Worm (Caenorhabditis elegans) whole organism, early embryonic: Measurements from ENCODE around the gene hsp-75.

Source experiments
- B0310.2 ChIP-seq: sonication (generic microtip); optimal IDR thresholded peaks from 2 replicates; lab custom pipeline; 2016; ENCODE audit warnings: mild to moderate bottlenecking, missing genetic modification characterization, missing compliant biosample characterization
- F13C5.2 ChIP-seq: sonication (generic microtip); optimal IDR thresholded peaks from 2 replicates; lab custom pipeline; 2017; ENCODE audit warnings: mild to moderate bottlenecking, missing genetic modification characterization, inconsistent platforms, missing compliant biosample characterization
- aly-1 ChIP-seq: sonication (generic microtip); optimal IDR thresholded peaks from 2 replicates; lab custom pipeline; 2016; ENCODE audit warnings: missing genetic modification characterization, missing compliant biosample characterization
- ama-1 ChIP-seq: fragments of 150-350 bp; optimal IDR thresholded peaks from 2 replicates; lab custom pipeline; 2014
- ceh-13 ChIP-seq: fragments of 200-800 bp; sonication (Bioruptor generic); optimal IDR thresholded peaks from 2 replicates; lab custom pipeline; 2018; ENCODE audit warnings: mild to moderate bottlenecking, missing genetic modification characterization, missing compliant biosample characterization
- ceh-36 ChIP-seq: sonication (generic microtip); optimal IDR thresholded peaks from 2 replicates; lab custom pipeline; 2016; ENCODE audit warnings: missing genetic modification characterization, inconsistent platforms, missing compliant biosample characterization
- ets-7 ChIP-seq: sonication (generic microtip); optimal IDR thresholded peaks from 2 replicates; lab custom pipeline; 2016; ENCODE audit warnings: missing genotype, missing genetic modification characterization, missing compliant biosample characterization
- flt-1 ChIP-seq: fragments of 200-800 bp; sonication (Bioruptor generic); IDR thresholded peaks from 2 replicates; pipeline ENCODE4 v1.3.6; 2022; ENCODE audit warnings: missing genetic modification characterization, missing compliant biosample characterization
- hmbx-1 ChIP-seq: sonication (generic microtip); optimal IDR thresholded peaks from 2 replicates; lab custom pipeline; 2016; ENCODE audit warnings: mild to moderate bottlenecking, missing genetic modification characterization, missing compliant biosample characterization
- hmg-4 ChIP-seq: fragments of 200-800 bp; sonication (Bioruptor generic); optimal IDR thresholded peaks from 2 replicates; lab custom pipeline; 2018; ENCODE audit warnings: mild to moderate bottlenecking, missing genetic modification characterization, missing compliant biosample characterization
- hnd-1 ChIP-seq: sonication (generic microtip); optimal IDR thresholded peaks from 2 replicates; lab custom pipeline; 2016; ENCODE audit warnings: missing genetic modification characterization, missing compliant biosample characterization
- pes-1 ChIP-seq: fragments of 200-800 bp; sonication (Bioruptor generic); IDR thresholded peaks from 2 replicates; pipeline ENCODE4 v1.3.6; 2022; ENCODE audit warnings: missing genetic modification reagents, missing genetic modification characterization, missing compliant biosample characterization
- scrt-1 ChIP-seq: fragments of 200-800 bp; sonication (Bioruptor generic); IDR thresholded peaks from 2 replicates; pipeline ENCODE4 v1.3.6; 2022; ENCODE audit warnings: missing genetic modification characterization, missing compliant biosample characterization
- sea-1 ChIP-seq: fragments of 200-800 bp; sonication (Bioruptor generic); conservative IDR thresholded peaks from 2 replicates; pipeline ENCODE4 v1.3.6; 2022; ENCODE audit warnings: missing genetic modification characterization, missing compliant biosample characterization
- tbx-11 ChIP-seq: fragments of 200-800 bp; sonication (Bioruptor generic); IDR thresholded peaks from 2 replicates; pipeline ENCODE4 v1.3.6; 2022; ENCODE audit warnings: missing genetic modification characterization, missing compliant biosample characterization
- tbx-37 ChIP-seq: fragments of 200-800 bp; sonication (Bioruptor generic); conservative IDR thresholded peaks from 2 replicates; pipeline ENCODE4 v1.3.6; 2022; ENCODE audit warnings: missing genetic modification reagents, missing genetic modification characterization, missing compliant biosample characterization
- tra-4 ChIP-seq: sonication (generic microtip); optimal IDR thresholded peaks from 2 replicates; lab custom pipeline; 2017; ENCODE audit warnings: missing genetic modification characterization, missing compliant biosample characterization

Gene hsp-75

ce11 chrIII:7258931-7259330 lies 32.4 kb upstream of the hsp-75 start, which contains the start of gene B0361.4:
Gene B0361.4 (plus strand): TSS chrIII:7258991.
- TF ChIP-seq tbx-11 (GFP tag; lab: Robert Waterston, UW) (no peak), pes-1 (GFP tag; lab: Robert Waterston, UW) (no peak), tbx-37 (no peak), hnd-1 (tag; lab: Kevin White, UChicago) (no peak), ceh-13 (GFP tag; lab: Kevin White, UChicago) (no peak), B0310.2 (tag; lab: Kevin White, UChicago) (no peak), ceh-36 (tag; lab: Kevin White, UChicago) (no peak), sea-1 (GFP tag; lab: Robert Waterston, UW) (no peak), ama-1 (lab: Kevin White, UChicago) (no peak), scrt-1 (GFP tag; lab: Robert Waterston, UW) (no peak), hmbx-1 (tag; lab: Kevin White, UChicago) (no peak), hmg-4 (GFP tag; lab: Kevin White, UChicago) (no peak), ets-7 (tag; lab: Kevin White, UChicago) (no peak)

- TF ChIP-seq hmbx-1 (tag; lab: Kevin White, UChicago) (no peak), hmg-4 (GFP tag; lab: Kevin White, UChicago) (no peak), flt-1 (GFP tag; lab: Robert Waterston, UW) (no peak), pes-1 (GFP tag; lab: Robert Waterston, UW) (no peak), tbx-11 (GFP tag; lab: Robert Waterston, UW) (no peak)
Observed at ce11 chrIII:7253669-7254068, 27.2 kb upstream of the hsp-75 start.

- TF ChIP-seq ama-1 (lab: Kevin White, UChicago) (no peak), F13C5.2 (tag; lab: Kevin White, UChicago) (no peak), pes-1 (GFP tag; lab: Robert Waterston, UW) (no peak), tra-4 (tag; lab: Kevin White, UChicago) (no peak), ceh-13 (GFP tag; lab: Kevin White, UChicago) (no peak), hnd-1 (tag; lab: Kevin White, UChicago) (no peak), sea-1 (GFP tag; lab: Robert Waterston, UW) (no peak), ceh-36 (tag; lab: Kevin White, UChicago) (no peak), tbx-11 (GFP tag; lab: Robert Waterston, UW) (no peak), B0310.2 (tag; lab: Kevin White, UChicago) (no peak), hmbx-1 (tag; lab: Kevin White, UChicago) (no peak), aly-1 (tag; lab: Kevin White, UChicago) (no peak)
Observed at ce11 chrIII:7247740-7248139, 21.2 kb upstream of the hsp-75 start, which contains the start of gene zmp-6. Gene zmp-6 (minus strand): TSS chrIII:7247840.

- TF ChIP-seq B0310.2 (tag; lab: Kevin White, UChicago) (no peak), tbx-11 (GFP tag; lab: Robert Waterston, UW) (no peak), hmbx-1 (tag; lab: Kevin White, UChicago) (no peak), aly-1 (tag; lab: Kevin White, UChicago) (no peak)
Observed at ce11 chrIII:7246389-7246788, 19.9 kb upstream of the hsp-75 start.

ce11 chrIII:7242988-7243387 lies 16.5 kb upstream of the hsp-75 start, which contains the start of gene osm-10:
Gene osm-10 (plus strand): TSS chrIII:7243280.
- TF ChIP-seq ceh-13 (GFP tag; lab: Kevin White, UChicago) (no peak), F13C5.2 (tag; lab: Kevin White, UChicago) (no peak)

- no peak for TF ChIP-seq hmg-4 (GFP tag; lab: Kevin White, UChicago)
- TF ChIP-seq ama-1 (lab: Kevin White, UChicago), result no peak
- TF ChIP-seq flt-1 (GFP tag; lab: Robert Waterston, UW), result no peak
- no peak for TF ChIP-seq hmbx-1 (tag; lab: Kevin White, UChicago)
- no peak for TF ChIP-seq ceh-36 (tag; lab: Kevin White, UChicago)
- no peak for TF ChIP-seq tbx-11 (GFP tag; lab: Robert Waterston, UW)
- no peak for TF ChIP-seq tbx-37
- TF ChIP-seq tra-4 (tag; lab: Kevin White, UChicago), result no peak
- TF ChIP-seq ets-7 (tag; lab: Kevin White, UChicago), result no peak
Observed at ce11 chrIII:7241065-7241464, 14.6 kb upstream of the hsp-75 start, which contains the start of gene ztf-31. Gene ztf-31 (plus strand): TSS chrIII:7241365.

- TF ChIP-seq ceh-13 (GFP tag; lab: Kevin White, UChicago) (no peak), hnd-1 (tag; lab: Kevin White, UChicago) (no peak), tra-4 (tag; lab: Kevin White, UChicago) (no peak), F13C5.2 (tag; lab: Kevin White, UChicago) (no peak), hmg-4 (GFP tag; lab: Kevin White, UChicago) (no peak), tbx-37 (no peak), ama-1 (lab: Kevin White, UChicago) (no peak), B0310.2 (tag; lab: Kevin White, UChicago) (no peak), pes-1 (GFP tag; lab: Robert Waterston, UW) (no peak)
Observed at ce11 chrIII:7239416-7239815, 12.9 kb upstream of the hsp-75 start.

- TF ChIP-seq scrt-1 (GFP tag; lab: Robert Waterston, UW) (no peak), tra-4 (tag; lab: Kevin White, UChicago) (no peak), pes-1 (GFP tag; lab: Robert Waterston, UW) (no peak), ama-1 (lab: Kevin White, UChicago) (no peak), ceh-13 (GFP tag; lab: Kevin White, UChicago) (no peak), aly-1 (tag; lab: Kevin White, UChicago) (no peak), ceh-36 (tag; lab: Kevin White, UChicago) (no peak), hmbx-1 (tag; lab: Kevin White, UChicago) (no peak), flt-1 (GFP tag; lab: Robert Waterston, UW) (no peak), tbx-37 (no peak), F13C5.2 (tag; lab: Kevin White, UChicago) (no peak), hmg-4 (GFP tag; lab: Kevin White, UChicago) (no peak), ets-7 (tag; lab: Kevin White, UChicago) (no peak), tbx-11 (GFP tag; lab: Robert Waterston, UW) (no peak), B0310.2 (tag; lab: Kevin White, UChicago) (no peak), hnd-1 (tag; lab: Kevin White, UChicago) (no peak), sea-1 (GFP tag; lab: Robert Waterston, UW) (no peak)
Observed at ce11 chrIII:7238727-7239126, 12.2 kb upstream of the hsp-75 start, which contains the start of gene pars-1. Gene pars-1 (plus strand): TSS chrIII:7239027.
